Worm (Caenorhabditis elegans) whole organism, L4/young adult: ENCODE measurements around the gene Y39B6A.10.

Experiments used
- dao-5 ChIP-seq: sonication (generic microtip); optimal IDR thresholded peaks from 2 replicates; lab custom pipeline; 2016; ENCODE audit warnings: missing genotype, missing genetic modification characterization, moderate library complexity, missing compliant biosample characterization
- him-1 ChIP-seq: sonication (generic microtip); optimal IDR thresholded peaks from 2 replicates; lab custom pipeline; 2016; ENCODE audit warnings: missing genotype, missing genetic modification reagents, missing genetic modification characterization, missing compliant biosample characterization

ce11 chrV:19082541-19082940, 50.9 kb downstream of the Y39B6A.10 start, which contains the start of gene nhr-95:
- TF ChIP-seq dao-5 (tag; lab: Kevin White, UChicago) (no peak), him-1 (tag; lab: Kevin White, UChicago) (no peak)
